Worm (Caenorhabditis elegans) whole organism, early embryonic: ENCODE results near the gene F52G3.7.
"Not testable (repeated sequence)": the region's sequence is repeated elsewhere in the genome, so short reads cannot be mapped to it uniquely, and the experiment has no call there.

Experiments used
- aly-1 ChIP-seq: sonication (generic microtip); optimal IDR thresholded peaks from 2 replicates; lab custom pipeline; 2016; ENCODE audit warnings: missing genetic modification characterization, missing compliant biosample characterization
- ama-1 ChIP-seq: fragments of 150-350 bp; optimal IDR thresholded peaks from 2 replicates; lab custom pipeline; 2014
- hmbx-1 ChIP-seq: sonication (generic microtip); optimal IDR thresholded peaks from 2 replicates; lab custom pipeline; 2016; ENCODE audit warnings: mild to moderate bottlenecking, missing genetic modification characterization, missing compliant biosample characterization
- pes-1 ChIP-seq: fragments of 200-800 bp; sonication (Bioruptor generic); IDR thresholded peaks from 2 replicates; pipeline ENCODE4 v1.3.6; 2022; ENCODE audit warnings: missing genetic modification reagents, missing genetic modification characterization, missing compliant biosample characterization
- tbx-37 ChIP-seq: fragments of 200-800 bp; sonication (Bioruptor generic); conservative IDR thresholded peaks from 2 replicates; pipeline ENCODE4 v1.3.6; 2022; ENCODE audit warnings: missing genetic modification reagents, missing genetic modification characterization, missing compliant biosample characterization
- tra-4 ChIP-seq: sonication (generic microtip); optimal IDR thresholded peaks from 2 replicates; lab custom pipeline; 2017; ENCODE audit warnings: missing genetic modification characterization, missing compliant biosample characterization

DNA sequence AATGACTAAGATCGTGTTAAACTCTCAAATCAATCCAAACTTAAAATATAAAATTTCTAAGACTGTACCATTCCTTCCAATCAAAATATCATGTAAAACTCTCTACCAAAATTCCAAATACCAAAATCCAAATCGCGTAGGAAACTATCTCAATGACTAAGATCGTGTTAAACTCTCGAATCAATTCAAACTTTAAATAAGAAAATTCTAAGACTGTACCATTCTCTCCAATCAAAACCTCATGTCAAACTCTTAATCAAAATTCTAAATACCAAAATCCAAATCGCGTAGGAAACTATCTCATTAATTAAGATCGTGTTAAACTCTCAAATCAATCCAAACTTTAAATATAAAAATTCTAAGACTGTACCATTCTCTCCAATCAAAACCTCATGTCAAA lies 25.8 kb upstream of the F52G3.7 start:
- TF ChIP-seq hmbx-1 (tag; lab: Kevin White, UChicago); aly-1 (tag; lab: Kevin White, UChicago); ama-1 (lab: Kevin White, UChicago); tra-4: not testable (repeated sequence)
- TF ChIP-seq tbx-37 (0 out of 2 replicates have a peak, but pooled peaks have one; percentile 7), pes-1 (GFP tag; lab: Robert Waterston, UW) (peak; percentile 55; the same call in 1 of the 2 replicates)
